Fruit fly (Drosophila melanogaster): ENCODE results near the gene Cpr35B.

- TF ChIP-seq psq (optimal IDR thresholded peaks at IDR 0.05): no peak
- no peak for TF ChIP-seq Sin3A (optimal IDR thresholded peaks at IDR 0.05)
- no peak for TF ChIP-seq ttk (optimal IDR thresholded peaks at IDR 0.05)
- TF ChIP-seq Myc (optimal IDR thresholded peaks at IDR 0.05): no peak
Measured at dm6 chr2L:14404744-14405449, 20.1 kb downstream of the Cpr35B start.
